Worm (Caenorhabditis elegans) whole organism, late embryonic: ENCODE data around the gene emb-30.

Experiments used
- K02D7.2 ChIP-seq: sonication (generic microtip); optimal IDR thresholded peaks from 2 replicates; lab custom pipeline; 2017; ENCODE audit warnings: mild to moderate bottlenecking, missing genetic modification characterization, missing compliant biosample characterization
- ama-1 ChIP-seq: fragments of 150-350 bp; optimal IDR thresholded peaks from 2 replicates; lab custom pipeline; 2014
- dve-1 ChIP-seq: sonication (generic microtip); optimal IDR thresholded peaks from 2 replicates; lab custom pipeline; 2017; ENCODE audit warnings: antibody characterized with exemption, mild to moderate bottlenecking, missing genetic modification characterization, missing compliant biosample characterization
- elt-4 ChIP-seq: sonication (generic microtip); optimal IDR thresholded peaks from 2 replicates; lab custom pipeline; 2016; ENCODE audit warnings: missing genetic modification characterization, missing compliant biosample characterization
- nfya-1 ChIP-seq: sonication (generic microtip); optimal IDR thresholded peaks from 2 replicates; lab custom pipeline; 2017; ENCODE audit warnings: missing genetic modification characterization, mild to moderate bottlenecking, missing compliant biosample characterization, antibody characterized with exemption, moderate library complexity
- pax-1 ChIP-seq: fragments of 150-350 bp; optimal IDR thresholded peaks from 2 replicates; lab custom pipeline; 2014; ENCODE audit warnings: missing biosample characterization, missing genetic modification characterization
- pha-4 ChIP-seq: fragments of 150-350 bp; optimal IDR thresholded peaks from 2 replicates; lab custom pipeline; 2018; ENCODE audit warnings: missing biosample characterization, missing genetic modification reagents, missing genetic modification characterization
- pqm-1 ChIP-seq: sonication (generic microtip); optimal IDR thresholded peaks from 2 replicates; lab custom pipeline; 2016; ENCODE audit warnings: missing genetic modification characterization, missing compliant biosample characterization
- sox-4 ChIP-seq: sonication (generic microtip); optimal IDR thresholded peaks from 2 replicates; lab custom pipeline; 2017; ENCODE audit warnings: mild to moderate bottlenecking, missing genetic modification characterization, inconsistent platforms, missing compliant biosample characterization
- tbx-7 ChIP-seq: sonication (generic microtip); optimal IDR thresholded peaks from 2 replicates; lab custom pipeline; 2016; ENCODE audit warnings: missing genotype, missing genetic modification characterization, missing compliant biosample characterization
- unc-42 ChIP-seq: sonication (generic microtip); optimal IDR thresholded peaks from 2 replicates; lab custom pipeline; 2016; ENCODE audit warnings: missing genotype, missing genetic modification characterization, missing compliant biosample characterization

DNA sequence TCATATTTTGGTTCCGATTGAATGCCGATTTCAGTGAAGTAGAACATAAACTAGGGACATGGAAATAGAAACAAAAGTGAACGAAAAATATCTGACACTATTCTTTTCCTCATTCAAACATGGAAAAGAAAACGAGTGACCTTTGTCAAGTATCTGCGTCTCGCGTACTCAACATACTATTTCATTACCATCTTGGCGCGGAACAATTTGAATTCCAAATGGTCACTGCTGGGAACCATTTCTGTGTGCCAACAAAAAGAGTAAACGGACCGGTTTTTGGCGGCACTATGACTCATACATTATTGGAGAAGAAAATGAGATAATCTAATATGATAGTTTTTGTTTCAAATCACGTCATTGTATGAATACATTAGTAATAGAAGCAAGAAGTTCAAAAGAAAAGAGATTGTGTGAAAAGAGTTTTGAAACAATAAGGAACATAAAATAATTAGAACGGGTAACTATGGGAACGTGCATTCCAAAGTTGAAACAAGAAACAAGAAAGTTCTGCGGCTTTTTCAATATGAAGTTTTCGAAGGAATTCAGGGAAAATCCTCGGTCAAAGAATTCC, 41.2 kb upstream of the emb-30 start:
- TF ChIP-seq pqm-1 (tag; lab: Kevin White, UChicago): no peak
- no peak for TF ChIP-seq tbx-7 (tag; lab: Kevin White, UChicago)
- TF ChIP-seq unc-42 (tag; lab: Kevin White, UChicago): no peak
- no peak for TF ChIP-seq ama-1 (lab: Kevin White, UChicago)
- TF ChIP-seq pha-4 (tag; lab: Kevin White, UChicago): no peak
- no peak for TF ChIP-seq dve-1 (tag; lab: Kevin White, UChicago)
- no peak for TF ChIP-seq elt-4
- no peak for TF ChIP-seq K02D7.2 (tag; lab: Kevin White, UChicago)
- TF ChIP-seq nfya-1 (tag; lab: Kevin White, UChicago): no peak
- no peak for TF ChIP-seq pax-1 (tag; lab: Kevin White, UChicago)
- no peak for TF ChIP-seq sox-4 (tag; lab: Kevin White, UChicago)
